Worm (Caenorhabditis elegans) whole organism, L3 larva: ENCODE results near the gene mdt-4.

Source experiments
- ama-1 ChIP-seq: fragments of 150-350 bp; optimal IDR thresholded peaks from 2 replicates; lab custom pipeline; 2018
- fos-1 ChIP-seq: fragments of 150-350 bp; optimal IDR thresholded peaks from 2 replicates; lab custom pipeline; 2014; ENCODE audit warnings: missing biosample characterization, missing genetic modification characterization
- lin-39 ChIP-seq: fragments of 150-350 bp; optimal IDR thresholded peaks from 2 replicates; lab custom pipeline; 2018; ENCODE audit warnings: missing biosample characterization, missing genetic modification reagents, missing genetic modification characterization
- nhr-11 ChIP-seq: fragments of 150-350 bp; optimal IDR thresholded peaks from 2 replicates; lab custom pipeline; 2014; ENCODE audit warnings: missing biosample characterization, missing genetic modification characterization
- nhr-76 ChIP-seq: fragments of 150-350 bp; sonication (generic microtip); optimal IDR thresholded peaks from 5 replicates; lab custom pipeline; 2014; ENCODE audit warnings: missing biosample characterization, missing genetic modification characterization

- TF ChIP-seq ama-1 (lab: Kevin White, UChicago) (no peak), nhr-11 (tag; lab: Kevin White, UChicago) (no peak), fos-1 (tag; lab: Kevin White, UChicago) (no peak), lin-39 (tag; lab: Kevin White, UChicago) (no peak), nhr-76 (tag; lab: Kevin White, UChicago) (no peak)
Observed at ce11 chrII:4987257-4987656, 43.5 kb upstream of the mdt-4 start.
